Fruit fly (Drosophila melanogaster) whole organism, embryonic: ENCODE measurements around the gene CG10068.

Experiments used
- CG17328 ChIP-seq: fragments of 200-800 bp; sonication (Bioruptor generic); IDR thresholded peaks from 2 replicates; pipeline ENCODE4 v1.3.6; 2022; ENCODE audit warnings: missing biosample characterization, missing genetic modification characterization
- CG2129 ChIP-seq: fragments of 200-800 bp; sonication (Bioruptor generic); IDR thresholded peaks from 2 replicates; pipeline ENCODE4 v1.3.6; 2022; ENCODE audit warnings: missing biosample characterization, missing genetic modification characterization; ENCODE audit not compliant: partially characterized antibody
- CG2199 ChIP-seq: fragments of 200-800 bp; sonication (Bioruptor generic); IDR thresholded peaks from 3 replicates; pipeline ENCODE4 v1.3.6; 2022; ENCODE audit warnings: missing biosample characterization, missing genetic modification characterization
- CG4360 ChIP-seq: fragments of 200-800 bp; sonication (Bioruptor generic); IDR thresholded peaks from 2 replicates; pipeline ENCODE4 v1.3.6; 2022; ENCODE audit warnings: missing biosample characterization, missing genetic modification characterization
- CG4617 ChIP-seq: fragments of 200-800 bp; sonication (Bioruptor generic); optimal IDR thresholded peaks from 3 replicates; lab custom pipeline; 2016; ENCODE audit warnings: missing biosample characterization, missing genetic modification characterization, borderline replicate concordance
- CG5180 ChIP-seq: fragments of 200-800 bp; sonication (Bioruptor generic); optimal IDR thresholded peaks from 3 replicates; lab custom pipeline; 2017; ENCODE audit warnings: missing biosample characterization, missing genetic modification characterization, mild to moderate bottlenecking, moderate library complexity, missing genetic modification reagents
- CG6813 ChIP-seq: fragments of 200-800 bp; sonication (Bioruptor generic); optimal IDR thresholded peaks from 2 replicates; lab custom pipeline; 2017; ENCODE audit warnings: missing biosample characterization, missing genetic modification characterization, mild to moderate bottlenecking, moderate library complexity, missing genetic modification reagents
- CG8924 ChIP-seq: fragments of 200-800 bp; optimal IDR thresholded peaks from 3 replicates; lab custom pipeline; 2019; ENCODE audit warnings: missing biosample characterization, mild to moderate bottlenecking, missing genetic modification characterization, moderate library complexity
- D ChIP-seq, 2 experiments: fragments of 200-800 bp in 1 of 2; fragments of >200 bp in 1 of 2; sonication (Bioruptor generic) in 1 of 2; optimal IDR thresholded peaks; 2 replicates in 1 of 2; 3 replicates in 1 of 2; lab custom pipeline; 2017; ENCODE audit warnings: mild to moderate bottlenecking in 1 of 2, missing biosample characterization in 1 of 2, missing genetic modification characterization in 1 of 2, missing genetic modification reagents in 1 of 2
- Dbx ChIP-seq: fragments of 200-800 bp; sonication (Bioruptor generic); IDR thresholded peaks from 3 replicates; pipeline ENCODE4 v1.3.6; 2022; ENCODE audit warnings: missing biosample characterization, missing genetic modification characterization
- Ets65A ChIP-seq: fragments of 200-800 bp; sonication (Bioruptor generic); peaks from one replicate; lab custom pipeline; 2016; ENCODE audit warnings: missing biosample characterization, missing genetic modification characterization
- Fer1 ChIP-seq: fragments of 200-800 bp; sonication (Bioruptor generic); optimal IDR thresholded peaks from 2 replicates; lab custom pipeline; 2017; ENCODE audit warnings: missing biosample characterization, mild to moderate bottlenecking, missing genetic modification characterization
- Gsc ChIP-seq: fragments of 200-800 bp; sonication (Bioruptor generic); IDR thresholded peaks from 2 replicates; pipeline ENCODE4 v1.3.6; 2022; ENCODE audit warnings: missing biosample characterization, missing genetic modification characterization
- Max ChIP-seq: fragments of 200-800 bp; sonication (Bioruptor generic); optimal IDR thresholded peaks from 2 replicates; lab custom pipeline; 2016; ENCODE audit warnings: missing biosample characterization, mild to moderate bottlenecking, missing genetic modification characterization
- Med ChIP-seq: fragments of 200-800 bp; sonication (Bioruptor generic); peaks from one replicate; lab custom pipeline; 2016; ENCODE audit warnings: missing biosample characterization, missing genetic modification characterization, mild to moderate bottlenecking, inconsistent platforms, moderate library complexity
- Nf-YC ChIP-seq: fragments of 200-800 bp; optimal IDR thresholded peaks from 3 replicates; lab custom pipeline; 2019; ENCODE audit warnings: missing biosample characterization, mild to moderate bottlenecking, missing genetic modification characterization, moderate library complexity
- Opbp ChIP-seq: fragments of 200-800 bp; sonication (Bioruptor generic); IDR thresholded peaks from 3 replicates; pipeline ENCODE4 v1.3.6; 2022; ENCODE audit warnings: missing biosample characterization, missing genetic modification characterization; ENCODE audit not compliant: partially characterized antibody
- Side ChIP-seq: fragments of 200-800 bp; sonication (Bioruptor generic); optimal IDR thresholded peaks from 2 replicates; lab custom pipeline; 2016; ENCODE audit warnings: missing biosample characterization, missing genetic modification characterization
- Vsx1 ChIP-seq: fragments of 200-800 bp; sonication (Bioruptor generic); optimal IDR thresholded peaks from 2 replicates; lab custom pipeline; 2017; ENCODE audit warnings: missing biosample characterization, mild to moderate bottlenecking, missing genetic modification characterization, missing genetic modification reagents
- ash1 ChIP-seq: fragments of 200-800 bp; sonication (Bioruptor generic); optimal IDR thresholded peaks from 2 replicates; lab custom pipeline; 2018; ENCODE audit warnings: missing biosample characterization, mild to moderate bottlenecking, missing genetic modification characterization
- bab2 ChIP-seq: fragments of 200-800 bp; sonication (Bioruptor generic); optimal IDR thresholded peaks from 2 replicates; lab custom pipeline; 2016; ENCODE audit warnings: missing biosample characterization, missing genetic modification characterization
- crol ChIP-seq: fragments of 200-800 bp; sonication (Bioruptor generic); IDR thresholded peaks from 2 replicates; pipeline ENCODE4 v1.3.6; 2022; ENCODE audit warnings: missing biosample characterization, missing genetic modification characterization
- disco-r ChIP-seq: fragments of 200-800 bp; sonication (Bioruptor generic); optimal IDR thresholded peaks from 2 replicates; lab custom pipeline; 2016; ENCODE audit warnings: missing biosample characterization, missing genetic modification characterization
- dysf ChIP-seq: fragments of 200-800 bp; sonication (Bioruptor generic); IDR thresholded peaks from 3 replicates; pipeline ENCODE4 v1.3.6; 2022; ENCODE audit warnings: missing biosample characterization, missing genetic modification characterization
- emc ChIP-seq: fragments of 200-800 bp; sonication (Bioruptor generic); optimal IDR thresholded peaks from 2 replicates; lab custom pipeline; 2016; ENCODE audit warnings: missing biosample characterization, missing genetic modification characterization
- fu2 ChIP-seq: fragments of 200-800 bp; sonication (Bioruptor generic); optimal IDR thresholded peaks from 2 replicates; lab custom pipeline; 2016; ENCODE audit warnings: missing biosample characterization, missing genetic modification characterization
- gem ChIP-seq: fragments of 200-800 bp; sonication (Bioruptor generic); optimal IDR thresholded peaks from 2 replicates; lab custom pipeline; 2019; ENCODE audit warnings: missing biosample characterization, mild to moderate bottlenecking, missing genetic modification characterization, moderate library complexity
- grau ChIP-seq: fragments of 200-800 bp; optimal IDR thresholded peaks from 3 replicates; lab custom pipeline; 2019; ENCODE audit warnings: missing biosample characterization, mild to moderate bottlenecking, missing genetic modification characterization, moderate library complexity
- gsb-n ChIP-seq: fragments of 200-800 bp; sonication (Bioruptor generic); optimal IDR thresholded peaks from 3 replicates; lab custom pipeline; 2018; ENCODE audit warnings: missing biosample characterization, mild to moderate bottlenecking, missing genetic modification characterization
- insv ChIP-seq, 2 experiments: fragments of 200-800 bp; sonication (Bioruptor generic); optimal IDR thresholded peaks; 3 replicates each; lab custom pipeline; 2016 to 2018; ENCODE audit warnings: missing biosample characterization in 2 of 2, missing genetic modification characterization in 2 of 2
- oc ChIP-seq: fragments of 200-800 bp; sonication (Bioruptor generic); optimal IDR thresholded peaks from 2 replicates; lab custom pipeline; 2018; ENCODE audit warnings: missing biosample characterization, mild to moderate bottlenecking, missing genetic modification characterization, moderate library complexity
- onecut ChIP-seq: fragments of 200-800 bp; sonication (Bioruptor generic); IDR thresholded peaks from 2 replicates; pipeline ENCODE4 v1.3.6; 2022; ENCODE audit warnings: missing biosample characterization, missing genetic modification characterization
- prd ChIP-seq, 3 experiments: fragments of >200 bp in 2 of 3; fragments of 200-800 bp in 1 of 3; sonication (Bioruptor generic) in 1 of 3; optimal IDR thresholded peaks in 2 of 3; IDR thresholded peaks in 1 of 3; 2 replicates in 2 of 3; 3 replicates in 1 of 3; pipeline versions ENCODE4 v1.3.6 to Lab custom; 2017 to 2022; ENCODE audit warnings: missing biosample characterization in 1 of 3, missing genetic modification characterization in 1 of 3
- pros ChIP-seq: fragments of 200-800 bp; sonication (Bioruptor generic); optimal IDR thresholded peaks from 3 replicates; lab custom pipeline; 2019; ENCODE audit warnings: missing biosample characterization, mild to moderate bottlenecking, missing genetic modification characterization, moderate library complexity
- sisA ChIP-seq: fragments of 200-800 bp; sonication (Bioruptor generic); IDR thresholded peaks from 2 replicates; pipeline ENCODE4 v1.3.6; 2022; ENCODE audit warnings: missing biosample characterization, missing genetic modification characterization
- sqz ChIP-seq: fragments of 200-800 bp; sonication (Bioruptor generic); optimal IDR thresholded peaks from 3 replicates; lab custom pipeline; 2018; ENCODE audit warnings: missing biosample characterization, mild to moderate bottlenecking, missing genetic modification characterization
- trem ChIP-seq: fragments of 200-800 bp; optimal IDR thresholded peaks from 3 replicates; lab custom pipeline; 2019; ENCODE audit warnings: missing biosample characterization, mild to moderate bottlenecking, missing genetic modification characterization, moderate library complexity
- twi ChIP-seq: fragments of 200-800 bp; optimal IDR thresholded peaks from 2 replicates; lab custom pipeline; 2019; ENCODE audit warnings: missing biosample characterization, mild to moderate bottlenecking, missing genetic modification characterization, moderate library complexity
- vfl ChIP-seq: fragments of 200-800 bp; sonication (Bioruptor generic); optimal IDR thresholded peaks from 2 replicates; lab custom pipeline; 2016; ENCODE audit warnings: missing biosample characterization, missing genetic modification characterization

The CG10068 gene

dm6 chr3R:7139188-7140038, 11.6 kb upstream of the CG10068 start (continued):
- TF ChIP-seq emc (GFP tag; lab: Kevin White, UChicago) (no peak), bab2 (no peak), CG4617 (GFP tag; lab: Kevin White, UChicago) (no peak), Med (GFP tag; lab: Kevin White, UChicago) (peak; percentile 35), D (optimal IDR thresholded peaks at IDR 0.05; lab: Kevin White, UChicago) (no peak), D (GFP tag; optimal IDR thresholded peaks at IDR 0.05; lab: Kevin White, UChicago) (no peak), CG2199 (GFP tag; lab: Robert Waterston, UW) (0 out of 3 replicates have a peak, but pooled peaks have one; percentile 38), Nf-YC (peak; percentile 89), disco-r (GFP tag; lab: Kevin White, UChicago) (no peak), Ets65A (GFP tag; lab: Kevin White, UChicago) (peak; percentile 65), CG2129 (GFP tag; lab: Robert Waterston, UW) (no peak), Gsc (GFP tag; lab: Robert Waterston, UW) (no peak), grau (tag; lab: Kevin White, UChicago) (no peak), CG4360 (GFP tag; lab: Robert Waterston, UW) (peak; percentile 58), Opbp (GFP tag; lab: Robert Waterston, UW) (0 out of 3 replicates have a peak, but pooled peaks have one; percentile 22), twi (peak; percentile 37), gem (no peak), CG8924 (tag; lab: Kevin White, UChicago) (no peak), Vsx1 (GFP tag; lab: Kevin White, UChicago) (no peak), Fer1 (GFP tag; lab: Kevin White, UChicago) (peak; percentile 93), onecut (GFP tag; lab: Robert Waterston, UW) (no peak), insv (GFP tag; optimal IDR thresholded peaks at IDR 0.05; lab: Kevin White, UChicago) (peak in 1 of 2 experiments; percentile 33), fu2 (no peak), Side (GFP tag; lab: Kevin White, UChicago) (no peak), Max (GFP tag; lab: Kevin White, UChicago) (no peak), ash1 (GFP tag; lab: Kevin White, UChicago) (no peak), sqz (GFP tag; lab: Kevin White, UChicago) (no peak), Dbx (GFP tag; lab: Robert Waterston, UW) (no peak), vfl (GFP tag; lab: Kevin White, UChicago) (no peak), trem (tag; lab: Kevin White, UChicago) (no peak), sisA (GFP tag; lab: Robert Waterston, UW) (no peak), crol (GFP tag; lab: Robert Waterston, UW) (peak; percentile 86)

- TF ChIP-seq Fer1 (GFP tag; lab: Kevin White, UChicago): no peak
- TF ChIP-seq oc (tag; lab: Kevin White, UChicago): no peak
- TF ChIP-seq dysf: no peak
- no peak for TF ChIP-seq CG5180
- no peak for TF ChIP-seq prd (optimal IDR thresholded peaks at IDR 0.05; lab: Kevin White, UChicago)
- TF ChIP-seq prd (GFP tag; IDR thresholded peaks at IDR 0.05; lab: Robert Waterston, UW): 0 out of 3 replicates have a peak, but pooled peaks have one; percentile 11
- peak; percentile 65 for TF ChIP-seq Ets65A (GFP tag; lab: Kevin White, UChicago)
- TF ChIP-seq CG6813: no peak
- TF ChIP-seq gsb-n (tag; lab: Kevin White, UChicago): peak; percentile 87
- peak; percentile 8 for TF ChIP-seq pros (GFP tag; lab: Kevin White, UChicago)
- no peak for TF ChIP-seq CG17328 (GFP tag; lab: Robert Waterston, UW)
Observed at dm6 chr3R:7138058-7138457, 10.2 kb upstream of the CG10068 start.
